Worm (Caenorhabditis elegans) whole organism, L4 larva: ENCODE data around the gene fbxc-36.
A peak's percentile ranks its signal among the peaks of the same experiment; 100 is the strongest.

Experiments
- Y75B8A.6 ChIP-seq: fragments of 200-800 bp; sonication (Bioruptor generic); IDR thresholded peaks from 2 replicates; pipeline ENCODE4 v1.3.6; 2022; ENCODE audit warnings: missing genetic modification reagents, missing genetic modification characterization, missing compliant biosample characterization
- ceh-28 ChIP-seq: fragments of 150-350 bp; optimal IDR thresholded peaks from 2 replicates; lab custom pipeline; 2014; ENCODE audit warnings: missing biosample characterization, missing genetic modification reagents, missing genetic modification characterization
- dmd-6 ChIP-seq: fragments of 200-800 bp; sonication (Bioruptor generic); IDR thresholded peaks from 2 replicates; pipeline ENCODE4 v1.3.6; 2022; ENCODE audit warnings: missing genetic modification reagents, missing genetic modification characterization, missing compliant biosample characterization
- dmd-8 ChIP-seq: fragments of 200-800 bp; sonication (Bioruptor generic); IDR thresholded peaks from 2 replicates; pipeline ENCODE4 v1.3.6; 2022; ENCODE audit warnings: missing genetic modification characterization, missing compliant biosample characterization
- hif-1 ChIP-seq, 2 experiments: sonication (generic microtip); optimal IDR thresholded peaks; 2 replicates each; lab custom pipeline; 2016 to 2017; ENCODE audit warnings: missing compliant biosample characterization in 2 of 2, missing genetic modification characterization in 2 of 2, missing genetic modification reagents in 2 of 2, missing genotype in 2 of 2, mild to moderate bottlenecking in 1 of 2
- hlh-11 ChIP-seq: fragments of 200-800 bp; sonication (Bioruptor generic); optimal IDR thresholded peaks from 2 replicates; lab custom pipeline; 2018; ENCODE audit warnings: mild to moderate bottlenecking, missing genetic modification characterization, missing compliant biosample characterization
- hlh-30 ChIP-seq: sonication (generic microtip); optimal IDR thresholded peaks from 2 replicates; lab custom pipeline; 2017; ENCODE audit warnings: antibody characterized with exemption, mild to moderate bottlenecking, missing genetic modification characterization, missing compliant biosample characterization; ENCODE audit not compliant: insufficient read depth
- jun-1 ChIP-seq: fragments of 150-350 bp; optimal IDR thresholded peaks from 2 replicates; lab custom pipeline; 2014; ENCODE audit warnings: missing biosample characterization, missing genetic modification reagents, missing genetic modification characterization
- lin-1 ChIP-seq: fragments of 200-800 bp; sonication (Bioruptor generic); IDR thresholded peaks from 2 replicates; pipeline ENCODE4 v1.3.6; 2022; ENCODE audit warnings: missing genetic modification reagents, missing genetic modification characterization, missing compliant biosample characterization
- lin-15B ChIP-seq: fragments of 150-350 bp; sonication (generic microtip); optimal IDR thresholded peaks from 3 replicates; lab custom pipeline; 2014; ENCODE audit warnings: missing biosample characterization, missing genetic modification characterization
- lin-29 ChIP-seq: fragments of 200-800 bp; sonication (Bioruptor generic); IDR thresholded peaks from 2 replicates; pipeline ENCODE4 v1.3.6; 2022; ENCODE audit warnings: missing genetic modification reagents, missing genetic modification characterization, missing compliant biosample characterization
- lin-38 ChIP-seq: fragments of 200-800 bp; sonication (Bioruptor generic); IDR thresholded peaks from 2 replicates; pipeline ENCODE4 v1.3.6; 2022; ENCODE audit warnings: missing genetic modification reagents, missing genetic modification characterization, missing compliant biosample characterization
- lsy-2 ChIP-seq, 2 experiments: fragments of 150-350 bp in 1 of 2; sonication (generic microtip) in 1 of 2; optimal IDR thresholded peaks; 2 replicates each; lab custom pipeline; 2014 to 2017; ENCODE audit warnings: missing biosample characterization in 2 of 2, missing genetic modification characterization in 2 of 2
- mxl-2 ChIP-seq: fragments of 200-800 bp; sonication (Bioruptor generic); conservative IDR thresholded peaks from 2 replicates; pipeline ENCODE4 v1.3.6; 2022; ENCODE audit warnings: missing genetic modification reagents, missing genetic modification characterization, missing compliant biosample characterization
- nhr-10 ChIP-seq: fragments of 150-350 bp; optimal IDR thresholded peaks from 2 replicates; lab custom pipeline; 2014; ENCODE audit warnings: missing biosample characterization, missing genetic modification characterization
- nhr-102 ChIP-seq: sonication (generic microtip); optimal IDR thresholded peaks from 2 replicates; lab custom pipeline; 2016; ENCODE audit warnings: mild to moderate bottlenecking, missing genetic modification characterization, moderate library complexity, missing compliant biosample characterization
- nhr-28 ChIP-seq: fragments of 150-350 bp; optimal IDR thresholded peaks from 2 replicates; lab custom pipeline; 2014; ENCODE audit warnings: missing biosample characterization, missing genetic modification characterization
- nhr-76 ChIP-seq: fragments of 150-350 bp; optimal IDR thresholded peaks from 2 replicates; lab custom pipeline; 2014; ENCODE audit warnings: missing biosample characterization, missing genetic modification characterization
- pqm-1 ChIP-seq: sonication (generic microtip); optimal IDR thresholded peaks from 2 replicates; lab custom pipeline; 2017; ENCODE audit warnings: missing biosample characterization, missing genetic modification characterization
- saeg-2 ChIP-seq: fragments of 200-800 bp; sonication (Bioruptor generic); IDR thresholded peaks from 2 replicates; pipeline ENCODE4 v1.3.6; 2022; ENCODE audit warnings: missing genetic modification reagents, missing genetic modification characterization, missing compliant biosample characterization
- set-16 ChIP-seq: fragments of 200-800 bp; sonication (Bioruptor generic); IDR thresholded peaks from 2 replicates; pipeline ENCODE4 v1.3.6; 2022; ENCODE audit warnings: missing genetic modification reagents, missing genetic modification characterization, missing compliant biosample characterization
- snpc-1.2 ChIP-seq: fragments of 200-800 bp; sonication (Bioruptor generic); IDR thresholded peaks from 2 replicates; pipeline ENCODE4 v1.3.6; 2022; ENCODE audit warnings: missing genetic modification reagents, missing genetic modification characterization, missing compliant biosample characterization
- snpc-4 ChIP-seq: fragments of 150-350 bp; optimal IDR thresholded peaks from 2 replicates; lab custom pipeline; 2014; ENCODE audit warnings: missing biosample characterization, missing genetic modification characterization
- unc-62 ChIP-seq, 3 experiments: fragments of 150-350 bp in 1 of 3; sonication (generic microtip); optimal IDR thresholded peaks in 2 of 3; peaks in 1 of 3; 1 replicate in 1 of 3; 2 replicates in 2 of 3; lab custom pipeline; 2014 to 2017; ENCODE audit warnings: missing biosample characterization in 3 of 3, missing genetic modification characterization in 3 of 3, missing genetic modification reagents in 3 of 3, missing genotype in 1 of 3
- zfp-2 ChIP-seq: sonication (generic microtip); optimal IDR thresholded peaks from 2 replicates; lab custom pipeline; 2016; ENCODE audit warnings: mild to moderate bottlenecking, missing genetic modification characterization, missing compliant biosample characterization
- zip-2 ChIP-seq: fragments of 150-350 bp; optimal IDR thresholded peaks from 2 replicates; lab custom pipeline; 2014; ENCODE audit warnings: missing biosample characterization, missing genetic modification characterization

The fbxc-36 gene

DNA sequence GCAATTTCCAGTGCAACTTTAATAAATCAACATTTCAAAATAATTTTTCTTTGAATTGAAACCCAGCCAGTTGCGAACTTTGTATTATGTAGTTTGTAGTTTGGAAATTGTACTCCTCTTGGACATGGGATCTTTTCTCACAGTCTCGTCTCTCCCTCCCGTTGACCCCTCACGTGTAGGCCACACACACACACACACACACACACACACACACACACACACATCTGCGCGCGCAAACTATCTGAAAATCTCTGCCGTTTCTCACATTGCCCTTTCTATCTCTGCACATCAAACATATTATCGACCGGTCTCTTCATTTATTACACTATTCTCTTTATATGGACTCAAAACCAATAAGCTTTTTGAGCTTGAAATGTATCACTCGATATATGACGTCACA is at the start of gene fbxc-36:
fbxc-36 (plus strand) TSS at position 205 of the 400 bp plus-strand sequence.
- TF ChIP-seq nhr-28 (tag; lab: Kevin White, UChicago) (peak; percentile 53), nhr-102 (tag; lab: Kevin White, UChicago) (no peak)

DNA sequence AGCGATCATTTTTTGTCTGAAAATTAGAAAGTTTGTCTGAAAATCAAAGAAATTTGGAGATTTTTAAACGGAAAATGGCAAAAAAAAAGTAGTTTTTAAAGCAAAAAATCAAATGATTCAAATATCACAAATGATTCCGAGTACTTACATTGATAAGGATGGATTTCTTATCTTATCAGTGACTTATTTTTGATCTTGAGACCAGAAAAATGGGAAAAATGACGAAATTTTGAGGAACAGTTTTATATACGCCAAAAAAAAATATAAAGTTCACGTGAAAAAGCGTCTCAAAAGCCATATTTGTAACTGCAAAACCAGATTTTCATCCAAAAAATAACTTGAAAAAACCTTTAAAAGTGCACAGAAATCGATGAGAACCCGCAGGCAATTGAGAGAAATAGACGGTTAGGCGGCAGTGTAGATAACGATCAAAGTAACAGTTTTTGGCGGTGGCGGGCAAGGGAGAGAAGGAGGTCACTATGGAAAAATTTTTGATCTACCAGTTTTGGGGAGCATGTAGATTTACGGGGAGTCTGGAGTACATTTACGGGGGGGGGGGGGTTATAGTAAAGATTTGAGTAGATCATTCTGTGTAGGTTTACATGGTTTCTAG is 40.0 kb upstream of the fbxc-36 start, which contains the start of gene T07D3.9:
T07D3.9 (minus strand) TSS at position 194 of the 613 bp plus-strand sequence.
- no peak for TF ChIP-seq lsy-2 (tag; optimal IDR thresholded peaks at IDR 0.05; lab: Kevin White, UChicago)
- no peak for TF ChIP-seq jun-1 (tag; lab: Kevin White, UChicago)
- peak; percentile 37 for TF ChIP-seq hlh-11 (tag; lab: Kevin White, UChicago)
- TF ChIP-seq dmd-6: peak; percentile 83
- no peak for TF ChIP-seq nhr-102 (tag; lab: Kevin White, UChicago)
- TF ChIP-seq lin-38: no peak
- TF ChIP-seq zfp-2 (tag; lab: Kevin White, UChicago): no peak
- TF ChIP-seq nhr-10 (tag; lab: Kevin White, UChicago): peak; percentile 30
- TF ChIP-seq Y75B8A.6 (GFP tag; lab: Robert Waterston, UW): no peak
- peak; percentile 58 for TF ChIP-seq nhr-28 (tag; lab: Kevin White, UChicago)
- peak; percentile 66 for TF ChIP-seq pqm-1 (tag; lab: Kevin White, UChicago)
- TF ChIP-seq, all 104 proteins: peak for 5

DNA sequence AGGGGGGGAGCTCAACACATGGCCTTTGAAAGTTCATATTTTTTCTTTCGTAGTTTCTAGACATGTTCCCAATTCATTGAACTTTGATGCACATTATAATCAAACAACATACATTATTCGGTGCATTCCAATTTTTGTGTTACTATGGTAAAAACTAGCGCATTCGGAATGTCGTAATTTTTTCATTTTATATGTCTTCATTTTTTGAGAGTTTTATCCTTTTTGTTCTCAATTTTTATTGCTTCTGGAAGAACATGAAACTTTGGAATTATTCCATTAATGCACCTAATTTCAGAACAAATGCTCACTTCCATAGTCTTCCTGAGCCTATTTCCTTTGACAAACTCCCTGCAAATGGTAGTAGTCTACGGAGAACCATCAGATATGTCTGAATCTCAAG is 39.2 kb upstream of the fbxc-36 start, which contains the start of gene T07D3.2:
T07D3.2 (plus strand) TSS at position 301 of the 400 bp plus-strand sequence.
- no peak for TF ChIP-seq hlh-30 (tag; lab: Kevin White, UChicago)
- TF ChIP-seq unc-62 (GFP tag; optimal IDR thresholded peaks at IDR 0.05 in 1 of 2; lab: Kevin White, UChicago): peak in 1 of 2 experiments; percentile 21
- no peak for TF ChIP-seq unc-62 (tag; optimal IDR thresholded peaks at IDR 0.05; lab: Kevin White, UChicago)

DNA sequence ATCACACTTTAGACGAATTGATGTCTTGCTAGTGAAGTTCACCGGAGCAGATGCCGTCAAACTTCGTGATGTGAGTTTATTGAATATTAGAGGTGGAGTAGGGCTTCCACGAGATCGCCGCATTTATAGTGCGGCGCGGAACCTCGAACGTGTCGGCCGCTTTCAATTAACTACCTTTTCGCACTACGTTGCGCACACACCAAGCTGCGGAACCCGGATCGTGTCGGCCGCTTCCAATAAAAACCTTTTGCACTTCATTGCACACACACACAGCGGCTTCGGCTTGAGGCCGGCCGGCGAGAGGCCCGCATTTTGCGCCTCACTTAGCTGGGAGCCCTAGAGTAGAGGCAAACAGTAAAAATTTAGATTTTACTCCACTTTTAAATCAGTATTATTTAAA is 35.4 kb upstream of the fbxc-36 start:
- TF ChIP-seq set-16 (GFP tag; lab: Robert Waterston, UW) (peak; percentile 46), snpc-4 (tag; lab: Kevin White, UChicago) (peak; percentile 25), unc-62 (GFP tag; optimal IDR thresholded peaks at IDR 0.05 in 1 of 2; lab: Kevin White, UChicago) (no peak), unc-62 (tag; optimal IDR thresholded peaks at IDR 0.05; lab: Kevin White, UChicago) (no peak), lin-29 (no peak), nhr-76 (tag; lab: Kevin White, UChicago) (no peak), zip-2 (tag; lab: Kevin White, UChicago) (no peak), lin-1 (GFP tag; lab: Robert Waterston, UW) (no peak), dmd-8 (GFP tag; lab: Robert Waterston, UW) (no peak)

DNA sequence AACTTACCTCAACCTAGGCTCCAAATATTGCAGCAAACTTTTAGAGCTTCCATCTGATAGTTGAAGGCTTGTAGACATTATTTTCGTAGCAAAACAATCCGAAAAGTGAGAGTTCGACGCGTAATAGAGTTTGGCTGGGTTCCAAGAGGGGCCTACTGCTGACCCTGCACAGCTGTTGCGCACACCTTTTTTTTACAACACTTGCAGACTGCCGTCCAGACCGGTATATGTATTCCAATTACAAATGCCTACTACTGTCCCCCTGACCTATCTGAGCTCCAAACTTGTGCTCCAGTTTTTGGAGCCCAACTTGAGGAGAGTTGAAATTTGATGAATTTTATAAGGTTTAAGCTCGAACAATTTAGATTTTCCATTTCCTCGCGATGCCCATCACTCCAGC is 31.2 kb upstream of the fbxc-36 start, which contains the start of the genes fbxc-24 and fbxc-27:
fbxc-24 (minus strand) TSS at position 101 of the 400 bp plus-strand sequence.
fbxc-27 (plus strand) TSS at position 216 of the 400 bp plus-strand sequence.
- TF ChIP-seq hlh-30 (tag; lab: Kevin White, UChicago) (no peak), lin-15B (tag; lab: Kevin White, UChicago) (no peak), ceh-28 (no peak), mxl-2 (GFP tag; lab: Robert Waterston, UW) (no peak), nhr-10 (tag; lab: Kevin White, UChicago) (no peak), dmd-8 (GFP tag; lab: Robert Waterston, UW) (no peak), saeg-2 (GFP tag; lab: Robert Waterston, UW) (no peak)
- TF ChIP-seq, all 104 proteins: peak for 0

DNA sequence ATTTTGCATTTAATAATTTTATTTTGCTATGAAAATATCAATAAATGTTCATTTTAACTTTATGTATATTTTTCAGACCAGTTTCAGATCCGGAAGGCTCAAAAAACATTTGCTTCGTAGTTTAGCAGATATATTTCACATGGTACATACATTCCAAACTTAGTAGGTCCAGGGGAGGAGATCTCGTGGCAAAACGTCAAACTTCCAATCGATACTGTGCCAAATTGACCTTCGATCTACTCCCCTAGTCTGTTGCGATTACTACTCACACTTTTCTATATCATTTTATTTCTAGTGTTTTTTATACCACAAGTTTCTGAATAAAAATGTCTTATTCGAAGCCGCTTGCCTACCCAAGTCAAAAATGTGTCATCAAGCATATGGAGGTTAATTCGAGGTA is 29.1 kb upstream of the fbxc-36 start, which contains the start of gene fbxc-31:
fbxc-31 (plus strand) TSS at position 301 of the 400 bp plus-strand sequence.
- TF ChIP-seq hif-1 (tag; optimal IDR thresholded peaks at IDR 0.05; lab: Kevin White, UChicago) (no peak), snpc-1.2 (no peak)
